Worm (Caenorhabditis elegans): ENCODE results near the gene msh-5.

- TF ChIP-seq flt-1 (GFP tag; IDR thresholded peaks at IDR 0.05): no peak
- TF ChIP-seq ama-1 (optimal IDR thresholded peaks at IDR 0.05): no peak
Observed at ce11 chrIV:13189467-13189866, 34.4 kb downstream of the msh-5 start, which contains the start of gene F58D2.2.
